Worm (Caenorhabditis elegans): ENCODE data around the gene sre-38.

DNA sequence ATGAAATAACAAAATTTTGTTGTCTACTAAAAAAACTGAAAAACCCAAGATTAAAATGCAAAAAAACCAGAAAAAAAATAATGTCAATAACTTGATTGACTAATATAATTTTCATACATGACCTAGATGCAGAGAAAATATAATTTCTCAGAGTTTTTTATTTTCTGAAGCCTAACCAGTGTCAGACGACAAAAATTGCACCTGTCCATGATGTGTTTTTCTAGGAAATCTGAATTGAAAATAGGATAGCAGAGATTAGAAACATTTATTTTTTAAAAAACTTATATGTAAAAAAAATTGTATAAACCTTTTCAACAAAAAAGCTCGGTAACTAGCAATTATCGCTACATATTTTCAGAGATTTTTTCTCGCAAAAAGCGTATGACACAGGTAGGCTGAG lies 39.4 kb upstream of the sre-38 start:
- TF ChIP-seq pros-1 (tag; optimal IDR thresholded peaks at IDR 0.05) (no peak), ztf-16 (tag; optimal IDR thresholded peaks at IDR 0.05) (no peak), C38D4.7 (GFP tag; optimal IDR thresholded peaks at IDR 0.05) (no peak), K02D7.2 (tag; optimal IDR thresholded peaks at IDR 0.05) (no peak), nfya-1 (tag; optimal IDR thresholded peaks at IDR 0.05) (no peak), pag-3 (tag; optimal IDR thresholded peaks at IDR 0.05; ENCODE audit: borderline replicate concordance) (no peak), gmeb-2 (tag; optimal IDR thresholded peaks at IDR 0.05) (no peak), Y22D7AL.16 (tag; optimal IDR thresholded peaks at IDR 0.05) (no peak), npax-4 (tag; optimal IDR thresholded peaks at IDR 0.05) (no peak), K09A11.1 (tag; optimal IDR thresholded peaks at IDR 0.05; ENCODE audit: insufficient read depth) (no peak), eyg-1 (tag; optimal IDR thresholded peaks at IDR 0.05) (no peak), lin-11 (tag; optimal IDR thresholded peaks at IDR 0.05) (no peak)

All from whole organism, late embryonic.